Worm (Caenorhabditis elegans) whole organism, L4 larva: ENCODE measurements around the gene C13F10.1.

Experiments used
- D1046.2 ChIP-seq: fragments of 200-800 bp; sonication (Bioruptor generic); IDR thresholded peaks from 2 replicates; pipeline ENCODE4 v1.3.6; 2022; ENCODE audit warnings: missing genetic modification characterization, missing compliant biosample characterization
- F26F4.8 ChIP-seq: fragments of 200-800 bp; sonication (Bioruptor generic); conservative IDR thresholded peaks from 2 replicates; pipeline ENCODE4 v1.3.6; 2022; ENCODE audit warnings: missing genetic modification characterization, missing compliant biosample characterization
- F44E2.7 ChIP-seq: fragments of 200-800 bp; sonication (Bioruptor generic); IDR thresholded peaks from 2 replicates; pipeline ENCODE4 v2.1.2; 2022; ENCODE audit warnings: missing genetic modification characterization, missing compliant biosample characterization
- F49E8.2 ChIP-seq: sonication (generic microtip); optimal IDR thresholded peaks from 2 replicates; lab custom pipeline; 2016; ENCODE audit warnings: missing compliant biosample characterization, mild to moderate bottlenecking, missing genetic modification characterization, borderline replicate concordance
- R02D3.7 ChIP-seq: fragments of 150-350 bp; sonication (generic microtip); optimal IDR thresholded peaks from 3 replicates; lab custom pipeline; 2014; ENCODE audit warnings: missing biosample characterization, missing genetic modification characterization
- T20F7.1 ChIP-seq: fragments of 200-800 bp; sonication (Bioruptor generic); optimal IDR thresholded peaks from 2 replicates; lab custom pipeline; 2018; ENCODE audit warnings: mild to moderate bottlenecking, missing genetic modification characterization, missing compliant biosample characterization
- Y105C5A.15 ChIP-seq: fragments of 200-800 bp; sonication (Bioruptor generic); IDR thresholded peaks from 2 replicates; pipeline ENCODE4 v1.3.6; 2022; ENCODE audit warnings: missing genetic modification characterization, missing compliant biosample characterization
- Y48G9A.11 ChIP-seq: fragments of 200-800 bp; sonication (Bioruptor generic); IDR thresholded peaks from 2 replicates; pipeline ENCODE4 v1.3.6; 2022; ENCODE audit warnings: missing genetic modification reagents, missing genetic modification characterization, missing compliant biosample characterization
- Y75B8A.6 ChIP-seq: fragments of 200-800 bp; sonication (Bioruptor generic); IDR thresholded peaks from 2 replicates; pipeline ENCODE4 v1.3.6; 2022; ENCODE audit warnings: missing genetic modification reagents, missing genetic modification characterization, missing compliant biosample characterization
- ZK337.2 ChIP-seq: fragments of 200-800 bp; sonication (Bioruptor generic); IDR thresholded peaks from 2 replicates; pipeline ENCODE4 v1.3.6; 2022; ENCODE audit warnings: missing genetic modification reagents, missing genetic modification characterization, missing compliant biosample characterization
- aha-1 ChIP-seq: fragments of 150-350 bp; peaks from one replicate; lab custom pipeline; 2014; ENCODE audit warnings: missing biosample characterization, missing genetic modification characterization
- ama-1 ChIP-seq: fragments of 150-350 bp; optimal IDR thresholded peaks from 2 replicates; lab custom pipeline; 2014; ENCODE audit warnings: inconsistent platforms, mixed read lengths
- ceh-20 ChIP-seq: fragments of 200-800 bp; sonication (Bioruptor generic); IDR thresholded peaks from 2 replicates; pipeline ENCODE4 v1.3.6; 2022; ENCODE audit warnings: missing genetic modification reagents, missing genetic modification characterization, missing compliant biosample characterization
- ceh-28 ChIP-seq: fragments of 150-350 bp; optimal IDR thresholded peaks from 2 replicates; lab custom pipeline; 2014; ENCODE audit warnings: missing biosample characterization, missing genetic modification reagents, missing genetic modification characterization
- ceh-44 ChIP-seq: fragments of 200-800 bp; sonication (Bioruptor generic); IDR thresholded peaks from 2 replicates; pipeline ENCODE4 v1.3.6; 2022; ENCODE audit warnings: missing genetic modification reagents, missing genetic modification characterization, missing compliant biosample characterization
- ces-1 ChIP-seq: fragments of 150-350 bp; sonication (generic microtip); optimal IDR thresholded peaks from 4 replicates; lab custom pipeline; 2014; ENCODE audit warnings: missing biosample characterization, missing genetic modification reagents, missing genetic modification characterization
- cey-2 ChIP-seq: sonication (generic microtip); optimal IDR thresholded peaks from 3 replicates; lab custom pipeline; 2017; ENCODE audit warnings: missing genetic modification characterization, mild to moderate bottlenecking, missing compliant biosample characterization, antibody characterized with exemption, borderline replicate concordance; ENCODE audit not compliant: insufficient read depth
- ctbp-1 ChIP-seq: fragments of 200-800 bp; sonication (Bioruptor generic); IDR thresholded peaks from 2 replicates; pipeline ENCODE4 v1.3.6; 2022; ENCODE audit warnings: missing genetic modification reagents, missing genetic modification characterization, missing compliant biosample characterization
- daf-19 ChIP-seq: fragments of 200-800 bp; sonication (Bioruptor generic); conservative IDR thresholded peaks from 2 replicates; pipeline ENCODE4 v1.3.6; 2022; ENCODE audit warnings: missing genetic modification characterization, missing compliant biosample characterization
- daf-8 ChIP-seq: fragments of 200-800 bp; sonication (Bioruptor generic); IDR thresholded peaks from 2 replicates; pipeline ENCODE4 v1.3.6; 2022; ENCODE audit warnings: missing genetic modification characterization, missing compliant biosample characterization
- dmd-6 ChIP-seq: fragments of 200-800 bp; sonication (Bioruptor generic); IDR thresholded peaks from 2 replicates; pipeline ENCODE4 v1.3.6; 2022; ENCODE audit warnings: missing genetic modification reagents, missing genetic modification characterization, missing compliant biosample characterization
- dmd-8 ChIP-seq: fragments of 200-800 bp; sonication (Bioruptor generic); IDR thresholded peaks from 2 replicates; pipeline ENCODE4 v1.3.6; 2022; ENCODE audit warnings: missing genetic modification characterization, missing compliant biosample characterization
- dmd-9 ChIP-seq: fragments of 200-800 bp; sonication (Bioruptor generic); IDR thresholded peaks from 2 replicates; pipeline ENCODE4 v1.3.6; 2022; ENCODE audit warnings: missing genetic modification reagents, missing genetic modification characterization, missing compliant biosample characterization
- duxl-1 ChIP-seq: sonication (generic microtip); optimal IDR thresholded peaks from 2 replicates; lab custom pipeline; 2016; ENCODE audit warnings: mild to moderate bottlenecking, missing genetic modification characterization, moderate library complexity, missing compliant biosample characterization; ENCODE audit not compliant: poor library complexity
- dve-1 ChIP-seq: sonication (generic microtip); optimal IDR thresholded peaks from 2 replicates; lab custom pipeline; 2017; ENCODE audit warnings: antibody characterized with exemption, mild to moderate bottlenecking, missing genetic modification characterization, missing compliant biosample characterization; ENCODE audit not compliant: insufficient read depth
- gei-8 ChIP-seq: fragments of 200-800 bp; sonication (Bioruptor generic); optimal IDR thresholded peaks from 2 replicates; lab custom pipeline; 2018; ENCODE audit warnings: mild to moderate bottlenecking, missing genetic modification characterization, missing compliant biosample characterization
- hif-1 ChIP-seq, 2 experiments: sonication (generic microtip); optimal IDR thresholded peaks; 2 replicates each; lab custom pipeline; 2016 to 2017; ENCODE audit warnings: missing compliant biosample characterization in 2 of 2, missing genetic modification characterization in 2 of 2, missing genetic modification reagents in 2 of 2, missing genotype in 2 of 2, mild to moderate bottlenecking in 1 of 2
- hlh-11 ChIP-seq: fragments of 200-800 bp; sonication (Bioruptor generic); optimal IDR thresholded peaks from 2 replicates; lab custom pipeline; 2018; ENCODE audit warnings: mild to moderate bottlenecking, missing genetic modification characterization, missing compliant biosample characterization
- hlh-30 ChIP-seq: sonication (generic microtip); optimal IDR thresholded peaks from 2 replicates; lab custom pipeline; 2017; ENCODE audit warnings: antibody characterized with exemption, mild to moderate bottlenecking, missing genetic modification characterization, missing compliant biosample characterization; ENCODE audit not compliant: insufficient read depth
- hmg-1.1 ChIP-seq: fragments of 200-800 bp; sonication (Bioruptor generic); IDR thresholded peaks from 2 replicates; pipeline ENCODE4 v1.3.6; 2022; ENCODE audit warnings: missing genetic modification reagents, missing genetic modification characterization, missing compliant biosample characterization
- lin-29 ChIP-seq: fragments of 200-800 bp; sonication (Bioruptor generic); IDR thresholded peaks from 2 replicates; pipeline ENCODE4 v1.3.6; 2022; ENCODE audit warnings: missing genetic modification reagents, missing genetic modification characterization, missing compliant biosample characterization
- nhr-111 ChIP-seq: fragments of 200-800 bp; sonication (Bioruptor generic); optimal IDR thresholded peaks from 2 replicates; lab custom pipeline; 2018; ENCODE audit warnings: mild to moderate bottlenecking, missing genetic modification characterization, missing compliant biosample characterization
- nhr-237 ChIP-seq: sonication (generic microtip); optimal IDR thresholded peaks from 2 replicates; lab custom pipeline; 2017; ENCODE audit warnings: missing biosample characterization, missing genetic modification characterization
- nhr-25 ChIP-seq: sonication (generic microtip); optimal IDR thresholded peaks from 2 replicates; lab custom pipeline; 2017; ENCODE audit warnings: missing genetic modification characterization, mild to moderate bottlenecking, missing compliant biosample characterization, antibody characterized with exemption, moderate library complexity, borderline replicate concordance; ENCODE audit not compliant: insufficient read depth
- nhr-6 ChIP-seq: fragments of 150-350 bp; optimal IDR thresholded peaks from 2 replicates; lab custom pipeline; 2014; ENCODE audit warnings: missing biosample characterization, missing genetic modification characterization
- php-3 ChIP-seq: fragments of 200-800 bp; sonication (Bioruptor generic); IDR thresholded peaks from 2 replicates; pipeline ENCODE4 v1.3.6; 2022; ENCODE audit warnings: missing genetic modification reagents, missing genetic modification characterization, missing compliant biosample characterization
- sdz-12 ChIP-seq: fragments of 200-800 bp; sonication (Bioruptor generic); optimal IDR thresholded peaks from 2 replicates; lab custom pipeline; 2018; ENCODE audit warnings: mild to moderate bottlenecking, missing genetic modification characterization, missing compliant biosample characterization
- set-16 ChIP-seq: fragments of 200-800 bp; sonication (Bioruptor generic); IDR thresholded peaks from 2 replicates; pipeline ENCODE4 v1.3.6; 2022; ENCODE audit warnings: missing genetic modification reagents, missing genetic modification characterization, missing compliant biosample characterization
- skn-1 ChIP-seq: fragments of 150-350 bp; optimal IDR thresholded peaks from 2 replicates; lab custom pipeline; 2014; ENCODE audit warnings: missing biosample characterization, missing genetic modification characterization
- snpc-1.2 ChIP-seq: fragments of 200-800 bp; sonication (Bioruptor generic); IDR thresholded peaks from 2 replicates; pipeline ENCODE4 v1.3.6; 2022; ENCODE audit warnings: missing genetic modification reagents, missing genetic modification characterization, missing compliant biosample characterization
- snpc-4 ChIP-seq: fragments of 150-350 bp; optimal IDR thresholded peaks from 2 replicates; lab custom pipeline; 2014; ENCODE audit warnings: missing biosample characterization, missing genetic modification characterization
- spr-1 ChIP-seq: sonication (generic microtip); optimal IDR thresholded peaks from 2 replicates; lab custom pipeline; 2016; ENCODE audit warnings: mild to moderate bottlenecking, missing genetic modification characterization, missing compliant biosample characterization
- tra-1 ChIP-seq: fragments of 200-800 bp; sonication (Bioruptor generic); IDR thresholded peaks from 2 replicates; pipeline ENCODE4 v1.3.6; 2022; ENCODE audit warnings: missing genetic modification reagents, missing genetic modification characterization, missing compliant biosample characterization
- unc-130 ChIP-seq: sonication (generic microtip); optimal IDR thresholded peaks from 2 replicates; lab custom pipeline; 2016; ENCODE audit warnings: missing genetic modification reagents, missing genetic modification characterization, missing compliant biosample characterization
- unc-39 ChIP-seq: sonication (generic microtip); optimal IDR thresholded peaks from 2 replicates; lab custom pipeline; 2017; ENCODE audit warnings: missing biosample characterization, missing genetic modification characterization
- zag-1 ChIP-seq: fragments of 150-350 bp; optimal IDR thresholded peaks from 2 replicates; lab custom pipeline; 2014; ENCODE audit warnings: missing biosample characterization, missing genetic modification characterization
- zfp-2 ChIP-seq: sonication (generic microtip); optimal IDR thresholded peaks from 2 replicates; lab custom pipeline; 2016; ENCODE audit warnings: mild to moderate bottlenecking, missing genetic modification characterization, missing compliant biosample characterization
- zip-11 ChIP-seq: fragments of 200-800 bp; sonication (Bioruptor generic); IDR thresholded peaks from 2 replicates; pipeline ENCODE4 v1.3.6; 2022; ENCODE audit warnings: missing genetic modification characterization, missing compliant biosample characterization
- zip-2 ChIP-seq: fragments of 150-350 bp; optimal IDR thresholded peaks from 2 replicates; lab custom pipeline; 2014; ENCODE audit warnings: missing biosample characterization, missing genetic modification characterization
- ztf-7 ChIP-seq: fragments of 150-350 bp; optimal IDR thresholded peaks from 2 replicates; lab custom pipeline; 2014; ENCODE audit warnings: missing biosample characterization, missing genetic modification characterization

The C13F10.1 gene

ce11 chrV:7196498-7196966 lies 27.3 kb upstream of the C13F10.1 start, which contains the start of gene F09G2.2 (continued):
- TF ChIP-seq tra-1 (GFP tag; lab: Robert Waterston, UW) (peak; percentile 89), hmg-1.1 (peak; percentile 89), unc-39 (tag; lab: Kevin White, UChicago) (no peak), D1046.2 (GFP tag; lab: Robert Waterston, UW) (0 out of 2 replicates have a peak, but pooled peaks have one; percentile 44), ceh-28 (tag; lab: Kevin White, UChicago) (no peak), R02D3.7 (tag; lab: Kevin White, UChicago) (no peak), ztf-7 (tag; lab: Kevin White, UChicago) (peak; percentile 41), snpc-4 (tag; lab: Kevin White, UChicago) (peak; percentile 24), spr-1 (peak; percentile 56), F44E2.7 (no peak), daf-19 (no peak), zip-2 (tag; lab: Kevin White, UChicago) (peak; percentile 49), skn-1 (tag; lab: Kevin White, UChicago) (no peak), zfp-2 (peak; percentile 98), duxl-1 (tag; lab: Kevin White, UChicago) (peak; percentile 77), lin-29 (GFP tag; lab: Robert Waterston, UW) (peak; percentile 80; the same call in 1 of the 2 replicates), F49E8.2 (tag; lab: Kevin White, UChicago) (no peak), ctbp-1 (GFP tag; lab: Robert Waterston, UW) (peak; percentile 74), aha-1 (tag; lab: Kevin White, UChicago) (peak; percentile 99), set-16 (peak; percentile 61), php-3 (GFP tag; lab: Robert Waterston, UW) (peak; percentile 46; the same call in 1 of the 2 replicates), ama-1 (lab: Kevin White, UChicago) (peak; percentile 61), dve-1 (tag; lab: Kevin White, UChicago) (peak; percentile 97), nhr-25 (tag; lab: Kevin White, UChicago) (peak; percentile 88), dmd-9 (GFP tag; lab: Robert Waterston, UW) (0 out of 2 replicates have a peak, but pooled peaks have one; percentile 45), hif-1 (tag; optimal IDR thresholded peaks at IDR 0.05; lab: Kevin White, UChicago) (peak in 1 of 2 experiments; percentile 78), dmd-6 (GFP tag; lab: Robert Waterston, UW) (peak; percentile 97), nhr-6 (tag; lab: Kevin White, UChicago) (peak; percentile 83), zip-11 (GFP tag; lab: Robert Waterston, UW) (no peak), dmd-8 (no peak), zag-1 (no peak), hlh-30 (tag; lab: Kevin White, UChicago) (peak; percentile 83), ceh-44 (GFP tag; lab: Robert Waterston, UW) (no peak), F26F4.8 (GFP tag; lab: Robert Waterston, UW) (no peak), ceh-20 (peak; percentile 88), T20F7.1 (GFP tag; lab: Kevin White, UChicago) (no peak), gei-8 (GFP tag; lab: Kevin White, UChicago) (no peak), nhr-237 (tag; lab: Kevin White, UChicago) (no peak), snpc-1.2 (GFP tag; lab: Robert Waterston, UW) (peak; percentile 53; the same call in 1 of the 2 replicates), unc-130 (GFP tag; lab: Kevin White, UChicago) (peak; percentile 78), nhr-111 (GFP tag; lab: Kevin White, UChicago) (no peak), Y105C5A.15 (no peak), cey-2 (tag; lab: Kevin White, UChicago) (no peak), Y75B8A.6 (GFP tag; lab: Robert Waterston, UW) (no peak), ZK337.2 (GFP tag; lab: Robert Waterston, UW) (no peak), Y48G9A.11 (GFP tag; lab: Robert Waterston, UW) (peak; percentile 63), sdz-12 (GFP tag; lab: Kevin White, UChicago) (no peak), daf-8 (no peak), hlh-11 (peak; percentile 94), ces-1 (GFP tag; lab: Kevin White, UChicago) (no peak)
